Fruit fly (Drosophila melanogaster): ENCODE results near the gene Ldaf1.
A peak's percentile ranks its signal among the peaks of the same experiment; 100 is the strongest.

The Ldaf1 gene

DNA sequence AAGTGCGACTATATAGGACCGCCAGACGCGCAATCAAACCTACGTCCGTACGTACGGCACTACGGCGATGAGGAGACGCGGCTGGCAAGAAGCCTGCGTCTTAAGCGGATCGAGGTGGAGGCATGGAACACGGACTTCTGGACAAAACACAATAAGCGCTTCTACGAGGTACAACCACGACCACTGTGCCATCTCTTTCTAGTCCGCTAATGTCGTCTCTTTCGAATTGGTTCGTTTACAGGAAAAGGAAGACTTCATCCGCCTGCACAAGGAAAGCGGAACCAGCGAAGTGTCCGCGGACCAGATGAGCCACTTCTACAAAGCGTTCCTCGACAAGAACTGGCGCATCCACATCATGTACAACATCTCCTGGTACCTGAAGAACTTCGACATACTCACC, 20.9 kb downstream of the Ldaf1 start:
- TF ChIP-seq OdsH (GFP tag; optimal IDR thresholded peaks at IDR 0.05) (no peak), CG1621 (tag; optimal IDR thresholded peaks at IDR 0.05) (no peak)

DNA sequence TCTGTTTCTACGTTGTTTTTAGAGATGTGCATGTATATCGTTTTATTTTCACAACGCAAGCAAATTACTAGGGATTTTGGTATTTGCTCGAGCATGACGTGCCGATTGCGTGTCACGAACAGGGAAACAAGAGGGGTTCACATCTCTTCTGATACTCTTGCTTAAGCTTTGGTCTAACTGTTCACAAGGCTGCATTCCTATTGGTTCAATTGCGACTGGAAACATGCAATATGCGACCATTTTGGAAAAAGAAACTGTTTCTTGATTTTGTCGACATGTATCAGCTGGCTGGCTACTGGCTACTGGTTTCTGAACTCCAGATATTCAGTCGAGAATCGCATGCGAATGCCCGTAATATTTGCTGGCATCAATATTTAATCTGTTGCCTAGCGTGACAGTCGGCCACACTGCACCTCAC, 21.6 kb downstream of the Ldaf1 start, which contains the start of gene Coa8:
TSS of gene Coa8 (plus strand) at position 144 of the 418 bp plus-strand sequence.
- no peak for TF ChIP-seq CG1621 (tag; optimal IDR thresholded peaks at IDR 0.05)
- no peak for TF ChIP-seq ss (GFP tag; optimal IDR thresholded peaks at IDR 0.05)
- no peak for TF ChIP-seq CG4318 (GFP tag; optimal IDR thresholded peaks at IDR 0.05)
- peak; percentile 43 for TF ChIP-seq topi (GFP tag; optimal IDR thresholded peaks at IDR 0.05)
- TF ChIP-seq CG10631 (GFP tag; optimal IDR thresholded peaks at IDR 0.05): no peak
- TF ChIP-seq CG32006 (GFP tag; optimal IDR thresholded peaks at IDR 0.05): peak; percentile 33
- TF ChIP-seq Blimp-1 (GFP tag; optimal IDR thresholded peaks at IDR 0.05): no peak
- no peak for TF ChIP-seq fd85E (GFP tag; optimal IDR thresholded peaks at IDR 0.05)
- TF ChIP-seq CG6808 (GFP tag; optimal IDR thresholded peaks at IDR 0.05): no peak
- TF ChIP-seq eg (GFP tag; IDR thresholded peaks at IDR 0.05): peak; percentile 59; the same call in 2 of the 3 replicates
- TF ChIP-seq CG8632 (GFP tag; optimal IDR thresholded peaks at IDR 0.05): no peak
- no peak for TF ChIP-seq Sox102F (GFP tag; optimal IDR thresholded peaks at IDR 0.05)
- TF ChIP-seq CG34406 (GFP tag; optimal IDR thresholded peaks at IDR 0.05): no peak
- no peak for TF ChIP-seq salr (GFP tag; optimal IDR thresholded peaks at IDR 0.05)
- no peak for TF ChIP-seq CG15336 (GFP tag; IDR thresholded peaks at IDR 0.05)
- peak; percentile 42 for TF ChIP-seq esn (GFP tag; optimal IDR thresholded peaks at IDR 0.05)
- TF ChIP-seq CG6792 (GFP tag; optimal IDR thresholded peaks at IDR 0.05): peak; percentile 7
- TF ChIP-seq CG7368 (GFP tag; optimal IDR thresholded peaks at IDR 0.05): no peak
- peak; percentile 10 for TF ChIP-seq Ets96B (tag; optimal IDR thresholded peaks at IDR 0.05)
- TF ChIP-seq achi (GFP tag; optimal IDR thresholded peaks at IDR 0.05): peak; percentile 25
- TF ChIP-seq Hr38 (GFP tag; optimal IDR thresholded peaks at IDR 0.05): no peak
- no peak for TF ChIP-seq fd59A (GFP tag; optimal IDR thresholded peaks at IDR 0.05)
- 0 out of 2 replicates have a peak, but pooled peaks have one; percentile 29 for TF ChIP-seq Gug (GFP tag; IDR thresholded peaks at IDR 0.05)
- TF ChIP-seq CG6163 (GFP tag; IDR thresholded peaks at IDR 0.05): peak; percentile 46; the same call in 2 of the 3 replicates
- no peak for TF ChIP-seq CG6854 (GFP tag; optimal IDR thresholded peaks at IDR 0.05)
- TF ChIP-seq net (GFP tag; optimal IDR thresholded peaks at IDR 0.05): no peak
- TF ChIP-seq Eip75B (GFP tag; optimal IDR thresholded peaks at IDR 0.05): no peak
- TF ChIP-seq Sox15 (GFP tag; optimal IDR thresholded peaks at IDR 0.05): peak; percentile 5
- TF ChIP-seq pdm3 (GFP tag; optimal IDR thresholded peaks at IDR 0.05): no peak
- no peak for TF ChIP-seq vri (GFP tag; optimal IDR thresholded peaks at IDR 0.05)
- no peak for TF ChIP-seq CG10669 (GFP tag; optimal IDR thresholded peaks at IDR 0.05)
- no peak for TF ChIP-seq Eip93F (GFP tag; optimal IDR thresholded peaks at IDR 0.05)
- TF ChIP-seq CG9139 (GFP tag; optimal IDR thresholded peaks at IDR 0.05): no peak
- TF ChIP-seq CG11762 (GFP tag; optimal IDR thresholded peaks at IDR 0.05; ENCODE audit: insufficient read depth): no peak
- TF ChIP-seq acj6 (GFP tag; optimal IDR thresholded peaks at IDR 0.05): peak; percentile 45
- TF ChIP-seq CG16779 (tag; optimal IDR thresholded peaks at IDR 0.05): no peak
- no peak for TF ChIP-seq Lpt (GFP tag; optimal IDR thresholded peaks at IDR 0.05)
- TF ChIP-seq fkh (GFP tag; optimal IDR thresholded peaks at IDR 0.05): no peak
- no peak for TF ChIP-seq CG6276 (GFP tag; optimal IDR thresholded peaks at IDR 0.05)
- TF ChIP-seq spab (GFP tag; optimal IDR thresholded peaks at IDR 0.05): no peak
- TF ChIP-seq Eip78C (GFP tag): peak; percentile 70
- no peak for TF ChIP-seq CG8119 (GFP tag; IDR thresholded peaks at IDR 0.05)
- no peak for TF ChIP-seq Hr4 (GFP tag; optimal IDR thresholded peaks at IDR 0.05)
- TF ChIP-seq CG8319 (GFP tag; optimal IDR thresholded peaks at IDR 0.05): no peak
- no peak for TF ChIP-seq dac (GFP tag; optimal IDR thresholded peaks at IDR 0.05)
- TF ChIP-seq CG31627 (GFP tag; optimal IDR thresholded peaks at IDR 0.05): peak; percentile 41
- peak; percentile 40 for TF ChIP-seq Sox14 (GFP tag; optimal IDR thresholded peaks at IDR 0.05)
- TF ChIP-seq svp (GFP tag): peak; percentile 14
- peak; percentile 43 for TF ChIP-seq cyc (GFP tag; optimal IDR thresholded peaks at IDR 0.05)
- TF ChIP-seq Hr39 (GFP tag; optimal IDR thresholded peaks at IDR 0.05): peak; percentile 54
